Worm (Caenorhabditis elegans): ENCODE data around the gene C30B5.2.

The C30B5.2 gene

DNA sequence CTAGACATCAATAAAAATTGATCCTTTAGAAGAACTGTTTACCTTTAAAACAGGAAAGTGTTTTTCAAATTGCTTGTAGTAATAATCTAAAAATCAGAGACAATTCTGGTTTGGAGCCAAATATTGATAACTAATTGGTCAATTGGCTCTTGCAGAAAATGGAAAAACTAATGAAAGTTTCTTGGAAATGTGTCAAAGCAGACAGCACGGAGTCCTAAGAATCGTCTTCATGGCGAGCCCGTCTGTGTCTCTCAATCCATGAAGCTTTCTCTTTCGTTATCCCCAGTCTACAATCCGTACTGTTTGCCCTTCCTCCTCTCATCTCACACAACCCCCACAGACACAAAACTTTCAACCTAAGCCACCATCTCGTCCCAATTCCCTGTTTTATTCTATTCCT lies 17.4 kb upstream of the C30B5.2 start, which contains the start of gene F40H3.1:
Gene F40H3.1, plus strand, starts transcription at position 301 of the 400 bp plus-strand sequence.
- TF ChIP-seq B0310.2 (tag; optimal IDR thresholded peaks at IDR 0.05) (no peak), scrt-1 (GFP tag; IDR thresholded peaks at IDR 0.05) (no peak), F13C5.2 (tag; optimal IDR thresholded peaks at IDR 0.05) (no peak)

- TF ChIP-seq sea-1 (GFP tag; conservative IDR thresholded peaks at IDR 0.05) (no peak), ceh-13 (GFP tag; optimal IDR thresholded peaks at IDR 0.05) (no peak), ama-1 (optimal IDR thresholded peaks at IDR 0.05) (no peak), aly-1 (tag; optimal IDR thresholded peaks at IDR 0.05) (no peak), hmbx-1 (tag; optimal IDR thresholded peaks at IDR 0.05) (no peak), tra-4 (tag; optimal IDR thresholded peaks at IDR 0.05) (no peak), B0310.2 (tag; optimal IDR thresholded peaks at IDR 0.05) (no peak), scrt-1 (GFP tag; IDR thresholded peaks at IDR 0.05) (no peak), hmg-4 (GFP tag; optimal IDR thresholded peaks at IDR 0.05) (no peak), ceh-36 (tag; optimal IDR thresholded peaks at IDR 0.05) (no peak), F13C5.2 (tag; optimal IDR thresholded peaks at IDR 0.05) (no peak), tbx-11 (GFP tag; IDR thresholded peaks at IDR 0.05) (no peak), tbx-37 (GFP tag; conservative IDR thresholded peaks at IDR 0.05) (no peak), flt-1 (GFP tag; IDR thresholded peaks at IDR 0.05) (no peak), ets-7 (tag; optimal IDR thresholded peaks at IDR 0.05) (no peak), hnd-1 (tag; optimal IDR thresholded peaks at IDR 0.05) (no peak), pes-1 (GFP tag; IDR thresholded peaks at IDR 0.05) (no peak)
Measured at ce11 chrII:6180552-6180951, 16.4 kb upstream of the C30B5.2 start.

- no peak for TF ChIP-seq pes-1 (GFP tag; IDR thresholded peaks at IDR 0.05)
- no peak for TF ChIP-seq tra-4 (tag; optimal IDR thresholded peaks at IDR 0.05)
- TF ChIP-seq ama-1 (optimal IDR thresholded peaks at IDR 0.05) = no peak
- TF ChIP-seq hmg-4 (GFP tag; optimal IDR thresholded peaks at IDR 0.05) = no peak
- no peak for TF ChIP-seq F13C5.2 (tag; optimal IDR thresholded peaks at IDR 0.05)
- no peak for TF ChIP-seq sea-1 (GFP tag; conservative IDR thresholded peaks at IDR 0.05)
- no peak for TF ChIP-seq aly-1 (tag; optimal IDR thresholded peaks at IDR 0.05)
Measured at ce11 chrII:6181337-6181736, 15.6 kb upstream of the C30B5.2 start.

DNA sequence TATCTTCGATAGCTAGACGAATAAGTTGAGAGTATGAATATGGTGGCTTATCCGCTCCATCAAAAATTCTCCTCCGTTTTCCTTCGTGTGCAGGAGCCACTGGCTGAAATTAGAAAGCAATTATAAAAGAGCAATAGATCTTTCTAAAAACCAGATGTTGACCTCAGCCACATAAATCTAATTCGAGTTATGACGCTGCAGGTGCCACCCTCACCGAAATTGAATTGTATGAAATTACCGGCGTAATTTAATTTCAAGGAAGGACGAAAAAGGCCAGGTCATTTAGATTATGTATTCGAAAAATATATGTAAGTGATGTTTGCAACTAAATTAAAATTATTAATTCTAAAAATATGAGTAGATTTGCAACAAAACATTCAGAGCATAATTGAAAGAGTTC lies 6.2 kb upstream of the C30B5.2 start:
- TF ChIP-seq tbx-11 (GFP tag; IDR thresholded peaks at IDR 0.05) (no peak), B0310.2 (tag; optimal IDR thresholded peaks at IDR 0.05) (no peak), F13C5.2 (tag; optimal IDR thresholded peaks at IDR 0.05) (no peak), pes-1 (GFP tag; IDR thresholded peaks at IDR 0.05) (no peak), scrt-1 (GFP tag; IDR thresholded peaks at IDR 0.05) (no peak), tbx-37 (GFP tag; conservative IDR thresholded peaks at IDR 0.05) (no peak), ceh-13 (GFP tag; optimal IDR thresholded peaks at IDR 0.05) (no peak), ceh-36 (tag; optimal IDR thresholded peaks at IDR 0.05) (no peak), hmbx-1 (tag; optimal IDR thresholded peaks at IDR 0.05) (no peak), hmg-4 (GFP tag; optimal IDR thresholded peaks at IDR 0.05) (no peak), ets-7 (tag; optimal IDR thresholded peaks at IDR 0.05) (no peak), tra-4 (tag; optimal IDR thresholded peaks at IDR 0.05) (no peak), aly-1 (tag; optimal IDR thresholded peaks at IDR 0.05) (no peak), ama-1 (optimal IDR thresholded peaks at IDR 0.05) (no peak)

- TF ChIP-seq F13C5.2 (tag; optimal IDR thresholded peaks at IDR 0.05) (no peak), ceh-36 (tag; optimal IDR thresholded peaks at IDR 0.05) (no peak), ets-7 (tag; optimal IDR thresholded peaks at IDR 0.05) (no peak), pes-1 (GFP tag; IDR thresholded peaks at IDR 0.05) (no peak), tra-4 (tag; optimal IDR thresholded peaks at IDR 0.05) (no peak), ama-1 (optimal IDR thresholded peaks at IDR 0.05) (no peak), tbx-37 (GFP tag; conservative IDR thresholded peaks at IDR 0.05) (no peak), flt-1 (GFP tag; IDR thresholded peaks at IDR 0.05) (no peak), scrt-1 (GFP tag; IDR thresholded peaks at IDR 0.05) (no peak)
Measured at ce11 chrII:6191293-6191692, 5.7 kb upstream of the C30B5.2 start, which contains the start of gene fkh-8. Gene fkh-8 (minus strand): TSS chrII:6191393.

- no peak for TF ChIP-seq tra-4 (tag; optimal IDR thresholded peaks at IDR 0.05)
- no peak for TF ChIP-seq hnd-1 (tag; optimal IDR thresholded peaks at IDR 0.05)
- no peak for TF ChIP-seq tbx-11 (GFP tag; IDR thresholded peaks at IDR 0.05)
- no peak for TF ChIP-seq flt-1 (GFP tag; IDR thresholded peaks at IDR 0.05)
- TF ChIP-seq sea-1 (GFP tag; conservative IDR thresholded peaks at IDR 0.05) = no peak
- no peak for TF ChIP-seq F13C5.2 (tag; optimal IDR thresholded peaks at IDR 0.05)
- no peak for TF ChIP-seq aly-1 (tag; optimal IDR thresholded peaks at IDR 0.05)
- no peak for TF ChIP-seq B0310.2 (tag; optimal IDR thresholded peaks at IDR 0.05)
Measured at ce11 chrII:6192484-6192883, 4.5 kb upstream of the C30B5.2 start, which contains the start of gene cpb-2. Gene cpb-2 (plus strand): TSS chrII:6192784.

ce11 chrII:6198468-6198867 lies 1.5 kb downstream of the C30B5.2 start, which contains the start of gene szy-4:
Gene szy-4 (plus strand): TSS chrII:6198696.
- TF ChIP-seq sea-1 (GFP tag; conservative IDR thresholded peaks at IDR 0.05) (no peak), pes-1 (GFP tag; IDR thresholded peaks at IDR 0.05) (no peak), tbx-11 (GFP tag; IDR thresholded peaks at IDR 0.05) (no peak), scrt-1 (GFP tag; IDR thresholded peaks at IDR 0.05) (no peak), ama-1 (optimal IDR thresholded peaks at IDR 0.05) (no peak), B0310.2 (tag; optimal IDR thresholded peaks at IDR 0.05) (no peak), tbx-37 (GFP tag; conservative IDR thresholded peaks at IDR 0.05) (no peak), ets-7 (tag; optimal IDR thresholded peaks at IDR 0.05) (no peak), ceh-36 (tag; optimal IDR thresholded peaks at IDR 0.05) (no peak), hmg-4 (GFP tag; optimal IDR thresholded peaks at IDR 0.05) (no peak), ceh-13 (GFP tag; optimal IDR thresholded peaks at IDR 0.05) (no peak), hnd-1 (tag; optimal IDR thresholded peaks at IDR 0.05) (no peak), tra-4 (tag; optimal IDR thresholded peaks at IDR 0.05) (no peak), aly-1 (tag; optimal IDR thresholded peaks at IDR 0.05) (no peak)

ce11 chrII:6199010-6199409 lies 2.0 kb downstream of the C30B5.2 start:
- TF ChIP-seq tbx-11 (GFP tag; IDR thresholded peaks at IDR 0.05) = no peak
- TF ChIP-seq B0310.2 (tag; optimal IDR thresholded peaks at IDR 0.05) = no peak
- TF ChIP-seq hnd-1 (tag; optimal IDR thresholded peaks at IDR 0.05) = no peak
- TF ChIP-seq scrt-1 (GFP tag; IDR thresholded peaks at IDR 0.05) = no peak
- TF ChIP-seq pes-1 (GFP tag; IDR thresholded peaks at IDR 0.05) = no peak
- no peak for TF ChIP-seq aly-1 (tag; optimal IDR thresholded peaks at IDR 0.05)
- no peak for TF ChIP-seq ama-1 (optimal IDR thresholded peaks at IDR 0.05)
- no peak for TF ChIP-seq tbx-37 (GFP tag; conservative IDR thresholded peaks at IDR 0.05)
- no peak for TF ChIP-seq hmbx-1 (tag; optimal IDR thresholded peaks at IDR 0.05)
- TF ChIP-seq sea-1 (GFP tag; conservative IDR thresholded peaks at IDR 0.05) = no peak
- TF ChIP-seq ceh-36 (tag; optimal IDR thresholded peaks at IDR 0.05) = no peak
- TF ChIP-seq ceh-13 (GFP tag; optimal IDR thresholded peaks at IDR 0.05) = no peak
- TF ChIP-seq F13C5.2 (tag; optimal IDR thresholded peaks at IDR 0.05) = no peak

All from whole organism, early embryonic.